Fruit fly (Drosophila melanogaster) whole organism, embryonic: ENCODE results near the gene Dlc90F.

Experiments
- B-H2 ChIP-seq: fragments of 200-800 bp; sonication (Bioruptor generic); optimal IDR thresholded peaks from 2 replicates; lab custom pipeline; 2018; ENCODE audit warnings: missing biosample characterization, mild to moderate bottlenecking, missing genetic modification characterization
- Bdp1 ChIP-seq: fragments of 200-800 bp; sonication (Bioruptor generic); optimal IDR thresholded peaks from 3 replicates; lab custom pipeline; 2016; ENCODE audit warnings: missing biosample characterization, missing genetic modification characterization
- CG10267 ChIP-seq: fragments of 200-800 bp; sonication (Bioruptor generic); optimal IDR thresholded peaks from 2 replicates; lab custom pipeline; 2018; ENCODE audit warnings: missing biosample characterization, mild to moderate bottlenecking, missing genetic modification characterization, moderate library complexity
- CG10959 ChIP-seq: fragments of 200-800 bp; sonication (Bioruptor generic); IDR thresholded peaks from 2 replicates; pipeline ENCODE4 v1.3.6; 2022; ENCODE audit warnings: missing biosample characterization, missing genetic modification characterization
- CG10979 ChIP-seq: fragments of 200-800 bp; sonication (Bioruptor generic); optimal IDR thresholded peaks from 2 replicates; lab custom pipeline; 2018; ENCODE audit warnings: missing biosample characterization, mild to moderate bottlenecking, missing genetic modification characterization, moderate library complexity
- CG11504 ChIP-seq: fragments of 200-800 bp; sonication (Bioruptor generic); optimal IDR thresholded peaks from 3 replicates; lab custom pipeline; 2019; ENCODE audit warnings: missing biosample characterization, mild to moderate bottlenecking, missing genetic modification characterization, moderate library complexity
- CG11696 ChIP-seq: fragments of 200-800 bp; sonication (Bioruptor generic); IDR thresholded peaks from 2 replicates; pipeline ENCODE4 v1.3.6; 2022; ENCODE audit warnings: missing biosample characterization, missing genetic modification characterization
- CG12155 ChIP-seq: fragments of 200-800 bp; sonication (Bioruptor generic); optimal IDR thresholded peaks from 3 replicates; lab custom pipeline; 2016; ENCODE audit warnings: missing biosample characterization, missing genetic modification characterization
- CG13287 ChIP-seq: fragments of 200-800 bp; sonication (Bioruptor generic); IDR thresholded peaks from 2 replicates; pipeline ENCODE4 v1.3.6; 2022; ENCODE audit warnings: missing biosample characterization, missing genetic modification characterization; ENCODE audit not compliant: partially characterized antibody
- CG14050 ChIP-seq: fragments of 200-800 bp; sonication (Bioruptor generic); IDR thresholded peaks from 3 replicates; pipeline ENCODE4 v1.3.6; 2022; ENCODE audit warnings: missing biosample characterization, missing genetic modification characterization
- CG14710 ChIP-seq: fragments of 200-800 bp; sonication (Bioruptor generic); optimal IDR thresholded peaks from 3 replicates; lab custom pipeline; 2019; ENCODE audit warnings: missing biosample characterization, mild to moderate bottlenecking, missing genetic modification characterization, moderate library complexity
- CG16813 ChIP-seq: fragments of 200-800 bp; sonication (Bioruptor generic); IDR thresholded peaks from 3 replicates; pipeline ENCODE4 v1.3.6; 2022; ENCODE audit warnings: missing biosample characterization, missing genetic modification characterization; ENCODE audit not compliant: partially characterized antibody
- CG17186 ChIP-seq: fragments of 200-800 bp; sonication (Bioruptor generic); optimal IDR thresholded peaks from 3 replicates; lab custom pipeline; 2017; ENCODE audit warnings: missing biosample characterization, missing genetic modification reagents, missing genetic modification characterization
- CG34422 ChIP-seq: fragments of 200-800 bp; sonication (Bioruptor generic); IDR thresholded peaks from 3 replicates; pipeline ENCODE4 v1.3.6; 2022; ENCODE audit warnings: missing biosample characterization, missing genetic modification characterization
- CG4404 ChIP-seq: fragments of 200-800 bp; sonication (Bioruptor generic); IDR thresholded peaks from 2 replicates; pipeline ENCODE4 v1.3.6; 2022; ENCODE audit warnings: missing biosample characterization, missing genetic modification characterization
- CG5180 ChIP-seq: fragments of 200-800 bp; sonication (Bioruptor generic); optimal IDR thresholded peaks from 3 replicates; lab custom pipeline; 2017; ENCODE audit warnings: missing biosample characterization, missing genetic modification characterization, mild to moderate bottlenecking, moderate library complexity, missing genetic modification reagents
- CG6683 ChIP-seq: fragments of 200-800 bp; sonication (Bioruptor generic); optimal IDR thresholded peaks from 2 replicates; lab custom pipeline; 2017; ENCODE audit warnings: missing biosample characterization, mild to moderate bottlenecking, missing genetic modification characterization, missing genetic modification reagents
- CG6813 ChIP-seq: fragments of 200-800 bp; sonication (Bioruptor generic); optimal IDR thresholded peaks from 2 replicates; lab custom pipeline; 2017; ENCODE audit warnings: missing biosample characterization, missing genetic modification characterization, mild to moderate bottlenecking, moderate library complexity, missing genetic modification reagents
- CG7372 ChIP-seq: fragments of 200-800 bp; sonication (Bioruptor generic); IDR thresholded peaks from 2 replicates; pipeline ENCODE4 v1.3.6; 2022; ENCODE audit warnings: missing biosample characterization, missing genetic modification characterization
- CG8089 ChIP-seq: fragments of 200-800 bp; sonication (Bioruptor generic); optimal IDR thresholded peaks from 3 replicates; lab custom pipeline; 2016; ENCODE audit warnings: missing biosample characterization, missing genetic modification characterization
- CG8281 ChIP-seq: fragments of 200-800 bp; sonication (Bioruptor generic); optimal IDR thresholded peaks from 2 replicates; lab custom pipeline; 2018; ENCODE audit warnings: missing biosample characterization, mild to moderate bottlenecking, missing genetic modification characterization, moderate library complexity
- H2.0 ChIP-seq: fragments of 200-800 bp; sonication (Bioruptor generic); IDR thresholded peaks from 2 replicates; pipeline ENCODE4 v1.3.6; 2022; ENCODE audit warnings: missing biosample characterization, missing genetic modification characterization
- HmgD ChIP-seq: fragments of 200-800 bp; sonication (Bioruptor generic); optimal IDR thresholded peaks from 3 replicates; lab custom pipeline; 2016; ENCODE audit warnings: missing biosample characterization, missing genetic modification characterization
- Hmr ChIP-seq: fragments of 200-800 bp; sonication (Bioruptor generic); optimal IDR thresholded peaks from 3 replicates; lab custom pipeline; 2017; ENCODE audit warnings: mild to moderate bottlenecking, missing biosample characterization, missing genetic modification reagents, missing genetic modification characterization
- Hr3 ChIP-seq: fragments of 200-800 bp; sonication (Bioruptor generic); optimal IDR thresholded peaks from 3 replicates; lab custom pipeline; 2016; ENCODE audit warnings: missing biosample characterization, missing genetic modification characterization
- Hr78 ChIP-seq, 2 experiments: fragments of 200-800 bp in 1 of 2; fragments of >200 bp in 1 of 2; sonication (Bioruptor generic) in 1 of 2; optimal IDR thresholded peaks; 2 replicates each; lab custom pipeline; 2017 to 2019; ENCODE audit warnings: missing biosample characterization in 2 of 2, missing genetic modification characterization in 2 of 2, mild to moderate bottlenecking in 1 of 2, moderate library complexity in 1 of 2
- Lim3 ChIP-seq: fragments of 200-800 bp; sonication (Bioruptor generic); IDR thresholded peaks from 2 replicates; pipeline ENCODE4 v1.3.6; 2022; ENCODE audit warnings: missing biosample characterization, missing genetic modification characterization
- Med ChIP-seq: fragments of 200-800 bp; sonication (Bioruptor generic); peaks from one replicate; lab custom pipeline; 2016; ENCODE audit warnings: missing biosample characterization, missing genetic modification characterization, mild to moderate bottlenecking, inconsistent platforms, moderate library complexity
- Mrtf ChIP-seq: fragments of 200-800 bp; sonication (Bioruptor generic); IDR thresholded peaks from 3 replicates; pipeline ENCODE4 v1.3.6; 2022; ENCODE audit warnings: missing biosample characterization, missing genetic modification characterization
- NfI ChIP-seq: fragments of 200-800 bp; sonication (Bioruptor generic); optimal IDR thresholded peaks from 3 replicates; lab custom pipeline; 2018; ENCODE audit warnings: missing biosample characterization, mild to moderate bottlenecking, missing genetic modification characterization, moderate library complexity
- Six4 ChIP-seq: fragments of 200-800 bp; sonication (Bioruptor generic); optimal IDR thresholded peaks from 2 replicates; lab custom pipeline; 2016; ENCODE audit warnings: missing biosample characterization, missing genetic modification characterization
- Ssrp ChIP-seq: fragments of 200-800 bp; sonication (Bioruptor generic); optimal IDR thresholded peaks from 2 replicates; lab custom pipeline; 2018; ENCODE audit warnings: missing biosample characterization, mild to moderate bottlenecking, missing genetic modification characterization, moderate library complexity
- TFAM ChIP-seq: fragments of 200-800 bp; sonication (Bioruptor generic); optimal IDR thresholded peaks from 2 replicates; lab custom pipeline; 2017; ENCODE audit warnings: missing biosample characterization, missing genetic modification characterization, inconsistent platforms
- ac ChIP-seq: fragments of 200-800 bp; sonication (Bioruptor generic); optimal IDR thresholded peaks from 3 replicates; lab custom pipeline; 2017; ENCODE audit warnings: missing biosample characterization, mild to moderate bottlenecking, missing genetic modification characterization
- bab2 ChIP-seq: fragments of 200-800 bp; sonication (Bioruptor generic); optimal IDR thresholded peaks from 2 replicates; lab custom pipeline; 2016; ENCODE audit warnings: missing biosample characterization, missing genetic modification characterization
- bsh ChIP-seq, 2 experiments: fragments of 200-800 bp; sonication (Bioruptor generic); optimal IDR thresholded peaks; 2 replicates each; lab custom pipeline; 2017 to 2018; ENCODE audit warnings: mild to moderate bottlenecking in 2 of 2, missing biosample characterization in 2 of 2, missing genetic modification characterization in 2 of 2, moderate library complexity in 1 of 2
- btn ChIP-seq: fragments of 200-800 bp; sonication (Bioruptor generic); optimal IDR thresholded peaks from 2 replicates; lab custom pipeline; 2016; ENCODE audit warnings: missing biosample characterization, missing genetic modification characterization
- cg ChIP-seq: fragments of 200-800 bp; sonication (Bioruptor generic); optimal IDR thresholded peaks from 3 replicates; lab custom pipeline; 2019; ENCODE audit warnings: missing biosample characterization, mild to moderate bottlenecking, missing genetic modification characterization, moderate library complexity
- corto ChIP-seq: fragments of 200-800 bp; sonication (Bioruptor generic); optimal IDR thresholded peaks from 2 replicates; lab custom pipeline; 2016; ENCODE audit warnings: missing biosample characterization, mild to moderate bottlenecking, missing genetic modification characterization, moderate library complexity
- dm ChIP-seq: fragments of 200-800 bp; sonication (Bioruptor generic); optimal IDR thresholded peaks from 3 replicates; lab custom pipeline; 2016; ENCODE audit warnings: missing biosample characterization, missing genetic modification characterization
- jigr1 ChIP-seq: fragments of 200-800 bp; sonication (Bioruptor generic); IDR thresholded peaks from 3 replicates; pipeline ENCODE4 v1.3.6; 2022; ENCODE audit warnings: missing biosample characterization, missing genetic modification characterization
- sd ChIP-seq: fragments of 200-800 bp; sonication (Bioruptor generic); optimal IDR thresholded peaks from 3 replicates; lab custom pipeline; 2018; ENCODE audit warnings: missing biosample characterization, mild to moderate bottlenecking, missing genetic modification characterization, moderate library complexity
- sens ChIP-seq: fragments of 200-800 bp; sonication (Bioruptor generic); peaks from one replicate; lab custom pipeline; 2016; ENCODE audit warnings: missing biosample characterization, missing genetic modification characterization
- unpg ChIP-seq: fragments of 200-800 bp; sonication (Bioruptor generic); optimal IDR thresholded peaks from 3 replicates; lab custom pipeline; 2018; ENCODE audit warnings: missing biosample characterization, mild to moderate bottlenecking, missing genetic modification characterization, moderate library complexity
- vnd ChIP-seq: fragments of 200-800 bp; sonication (Bioruptor generic); IDR thresholded peaks from 3 replicates; pipeline ENCODE4 v1.3.6; 2022; ENCODE audit warnings: missing biosample characterization, missing genetic modification characterization; ENCODE audit not compliant: partially characterized antibody
- vvl ChIP-seq: fragments of 200-800 bp; sonication (Bioruptor generic); IDR thresholded peaks from 2 replicates; pipeline ENCODE4 v1.3.6; 2022; ENCODE audit warnings: missing biosample characterization, missing genetic modification characterization
- zen ChIP-seq: fragments of 200-800 bp; sonication (Bioruptor generic); optimal IDR thresholded peaks from 3 replicates; lab custom pipeline; 2018; ENCODE audit warnings: missing biosample characterization, mild to moderate bottlenecking, missing genetic modification characterization, moderate library complexity

Dlc90F gene

dm6 chr3R:18302749-18303148, 3.7 kb downstream of the Dlc90F start, which contains the start of gene CG7126 (continued):
- TF ChIP-seq TFAM (no peak), corto (GFP tag; lab: Kevin White, UChicago) (no peak), CG10959 (GFP tag; lab: Robert Waterston, UW) (no peak), H2.0 (no peak), btn (GFP tag; lab: Kevin White, UChicago) (no peak), CG11504 (tag; lab: Kevin White, UChicago) (peak; percentile 13), B-H2 (GFP tag; lab: Kevin White, UChicago) (no peak), CG10979 (peak; percentile 6), NfI (no peak), CG34422 (no peak)

DNA sequence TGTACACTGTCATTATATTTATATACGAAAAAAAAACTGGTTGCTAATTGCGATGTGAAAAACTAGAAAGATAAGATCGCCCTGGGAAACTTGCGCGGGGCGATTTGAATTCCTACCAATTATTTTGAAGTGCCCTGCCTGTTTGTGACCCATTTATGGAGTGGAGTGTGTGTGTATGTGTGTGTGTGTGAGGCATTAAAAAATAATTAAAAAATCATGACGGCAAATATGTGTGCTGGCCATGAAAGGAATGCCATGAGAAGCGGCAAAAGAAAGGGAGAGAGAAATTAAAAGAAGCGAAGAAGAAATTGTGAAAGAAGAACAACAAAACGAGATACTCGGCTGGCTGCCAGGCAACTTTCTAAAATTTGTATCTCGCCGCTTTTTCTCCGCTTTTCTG, 10.9 kb downstream of the Dlc90F start:
- TF ChIP-seq cg (GFP tag; lab: Kevin White, UChicago) (peak; percentile 22), CG10267 (tag; lab: Kevin White, UChicago) (no peak), zen (tag; lab: Kevin White, UChicago) (peak; percentile 26), CG17186 (GFP tag; lab: Kevin White, UChicago) (no peak), sens (GFP tag; lab: Kevin White, UChicago) (peak; percentile 16), sd (tag; lab: Kevin White, UChicago) (peak; percentile 75), Med (peak; percentile 61), Six4 (GFP tag; lab: Kevin White, UChicago) (no peak)

- TF ChIP-seq CG16813 (GFP tag; lab: Robert Waterston, UW) (no peak), CG13287 (GFP tag; lab: Robert Waterston, UW) (peak; percentile 12; the same call in 1 of the 2 replicates), vvl (GFP tag; lab: Robert Waterston, UW) (peak; percentile 22; the same call in 1 of the 2 replicates), Hr78 (GFP tag; optimal IDR thresholded peaks at IDR 0.05; lab: Kevin White, UChicago) (no peak), Hmr (GFP tag; lab: Kevin White, UChicago) (peak; percentile 23), CG12155 (no peak), CG11696 (GFP tag; lab: Robert Waterston, UW) (0 out of 2 replicates have a peak, but pooled peaks have one; percentile 28), HmgD (GFP tag; lab: Kevin White, UChicago) (no peak), bab2 (GFP tag; lab: Kevin White, UChicago) (no peak), CG4404 (GFP tag; lab: Robert Waterston, UW) (no peak), Bdp1 (GFP tag; lab: Kevin White, UChicago) (no peak), Lim3 (GFP tag; lab: Robert Waterston, UW) (no peak), Six4 (GFP tag; lab: Kevin White, UChicago) (no peak), Mrtf (GFP tag; lab: Robert Waterston, UW) (no peak), cg (GFP tag; lab: Kevin White, UChicago) (no peak), dm (GFP tag; lab: Kevin White, UChicago) (no peak), CG14050 (GFP tag; lab: Robert Waterston, UW) (no peak), CG14710 (no peak), jigr1 (GFP tag; lab: Robert Waterston, UW) (no peak), CG8281 (tag; lab: Kevin White, UChicago) (no peak), CG5180 (GFP tag; lab: Kevin White, UChicago) (peak; percentile 8), CG8089 (no peak), vnd (no peak), ac (no peak), CG6813 (GFP tag; lab: Kevin White, UChicago) (no peak), Ssrp (tag; lab: Kevin White, UChicago) (no peak), bsh (GFP tag; optimal IDR thresholded peaks at IDR 0.05; lab: Kevin White, UChicago) (no peak), Hr3 (GFP tag; lab: Kevin White, UChicago) (peak; percentile 18), CG7372 (GFP tag; lab: Robert Waterston, UW) (no peak), CG6683 (GFP tag; lab: Kevin White, UChicago) (peak; percentile 11), unpg (GFP tag; lab: Kevin White, UChicago) (no peak)
These were observed 11.8 kb downstream of the Dlc90F start for dm6 chr3R:18310766-18311367.
